Worm (Caenorhabditis elegans) whole organism, mixed stage, embryonic: ENCODE results near the gene dhs-18.

Experiments
- bed-3 ChIP-seq: fragments of 200-800 bp; sonication (Bioruptor generic); optimal IDR thresholded peaks from 3 replicates; lab custom pipeline; 2018; ENCODE audit warnings: mild to moderate bottlenecking, missing genetic modification characterization, moderate library complexity, missing compliant biosample characterization
- blmp-1 ChIP-seq: fragments of 150-350 bp; optimal IDR thresholded peaks from 2 replicates; lab custom pipeline; 2014; ENCODE audit warnings: missing biosample characterization, missing genetic modification characterization
- ceh-39 ChIP-seq: fragments of 150-350 bp; optimal IDR thresholded peaks from 2 replicates; lab custom pipeline; 2014; ENCODE audit warnings: missing biosample characterization, missing genetic modification characterization
- ceh-43 ChIP-seq: fragments of 200-800 bp; sonication (Bioruptor generic); optimal IDR thresholded peaks from 2 replicates; lab custom pipeline; 2018; ENCODE audit warnings: mild to moderate bottlenecking, missing genetic modification characterization, moderate library complexity, missing compliant biosample characterization
- ceh-83 ChIP-seq: fragments of 200-800 bp; sonication (Bioruptor generic); optimal IDR thresholded peaks from 2 replicates; lab custom pipeline; 2018; ENCODE audit warnings: mild to moderate bottlenecking, missing genetic modification characterization, missing compliant biosample characterization
- ces-1 ChIP-seq: fragments of 150-350 bp; optimal IDR thresholded peaks from 2 replicates; lab custom pipeline; 2014; ENCODE audit warnings: missing biosample characterization, missing genetic modification reagents, missing genetic modification characterization
- cnd-1 ChIP-seq: fragments of 200-800 bp; sonication (Bioruptor generic); optimal IDR thresholded peaks from 2 replicates; lab custom pipeline; 2018; ENCODE audit warnings: mild to moderate bottlenecking, missing genetic modification characterization, missing compliant biosample characterization
- drap-1 ChIP-seq: fragments of 200-800 bp; sonication (Bioruptor generic); optimal IDR thresholded peaks from 3 replicates; lab custom pipeline; 2018; ENCODE audit warnings: mild to moderate bottlenecking, missing genetic modification characterization, missing compliant biosample characterization
- elt-1 ChIP-seq: sonication (generic microtip); optimal IDR thresholded peaks from 2 replicates; lab custom pipeline; 2017; ENCODE audit warnings: missing genetic modification characterization, mild to moderate bottlenecking, missing compliant biosample characterization, antibody characterized with exemption, moderate library complexity, borderline replicate concordance; ENCODE audit not compliant: insufficient read depth
- elt-3 ChIP-seq: fragments of 150-350 bp; optimal IDR thresholded peaks from 2 replicates; lab custom pipeline; 2014; ENCODE audit warnings: missing biosample characterization, missing genetic modification characterization
- flh-1 ChIP-seq: fragments of 200-800 bp; sonication (Bioruptor generic); optimal IDR thresholded peaks from 2 replicates; lab custom pipeline; 2018; ENCODE audit warnings: mild to moderate bottlenecking, missing genetic modification characterization, moderate library complexity, missing compliant biosample characterization
- ham-2 ChIP-seq: fragments of 200-800 bp; sonication (Bioruptor generic); optimal IDR thresholded peaks from 2 replicates; lab custom pipeline; 2018; ENCODE audit warnings: mild to moderate bottlenecking, missing genetic modification characterization, missing compliant biosample characterization
- hlh-1 ChIP-seq: fragments of 150-350 bp; optimal IDR thresholded peaks from 2 replicates; lab custom pipeline; 2014; ENCODE audit warnings: missing biosample characterization, missing genetic modification reagents, missing genetic modification characterization
- lin-13 ChIP-seq: fragments of 150-350 bp; optimal IDR thresholded peaks from 2 replicates; lab custom pipeline; 2014; ENCODE audit warnings: missing biosample characterization, missing genetic modification characterization
- lin-32 ChIP-seq: fragments of 200-800 bp; sonication (Bioruptor generic); optimal IDR thresholded peaks from 2 replicates; lab custom pipeline; 2018; ENCODE audit warnings: mild to moderate bottlenecking, missing genetic modification characterization, missing compliant biosample characterization
- lsy-2 ChIP-seq: fragments of 150-350 bp; optimal IDR thresholded peaks from 2 replicates; lab custom pipeline; 2014; ENCODE audit warnings: missing biosample characterization, missing genetic modification characterization
- mep-1 ChIP-seq: fragments of 150-350 bp; optimal IDR thresholded peaks from 2 replicates; lab custom pipeline; 2017; ENCODE audit warnings: missing biosample characterization, missing genetic modification reagents, missing genetic modification characterization, inconsistent platforms
- mls-2 ChIP-seq: sonication (generic microtip); optimal IDR thresholded peaks from 2 replicates; lab custom pipeline; 2016; ENCODE audit warnings: mild to moderate bottlenecking, missing genetic modification characterization, moderate library complexity, missing compliant biosample characterization
- nhr-12 ChIP-seq: fragments of 150-350 bp; optimal IDR thresholded peaks from 2 replicates; lab custom pipeline; 2014; ENCODE audit warnings: missing biosample characterization, missing genetic modification characterization
- nhr-2 ChIP-seq: fragments of 150-350 bp; optimal IDR thresholded peaks from 2 replicates; lab custom pipeline; 2014; ENCODE audit warnings: missing biosample characterization, missing genetic modification characterization
- nhr-237 ChIP-seq: fragments of 150-350 bp; optimal IDR thresholded peaks from 2 replicates; lab custom pipeline; 2014; ENCODE audit warnings: missing biosample characterization, missing genetic modification characterization
- nhr-28 ChIP-seq: fragments of 150-350 bp; optimal IDR thresholded peaks from 2 replicates; lab custom pipeline; 2014; ENCODE audit warnings: missing biosample characterization, missing genetic modification characterization
- nhr-76 ChIP-seq: sonication (generic microtip); optimal IDR thresholded peaks from 2 replicates; lab custom pipeline; 2017; ENCODE audit warnings: missing biosample characterization, missing genetic modification characterization
- pha-4 ChIP-seq: fragments of 150-350 bp; optimal IDR thresholded peaks from 2 replicates; lab custom pipeline; 2018; ENCODE audit warnings: missing biosample characterization, missing genetic modification reagents, missing genetic modification characterization
- sem-2 ChIP-seq: fragments of 200-800 bp; sonication (Bioruptor generic); optimal IDR thresholded peaks from 2 replicates; lab custom pipeline; 2018; ENCODE audit warnings: mild to moderate bottlenecking, missing genetic modification characterization, missing compliant biosample characterization
- snpc-4 ChIP-seq: fragments of 150-350 bp; optimal IDR thresholded peaks from 2 replicates; lab custom pipeline; 2014; ENCODE audit warnings: missing biosample characterization, missing genetic modification characterization
- sptf-1 ChIP-seq: sonication (generic microtip); optimal IDR thresholded peaks from 2 replicates; lab custom pipeline; 2017; ENCODE audit warnings: mild to moderate bottlenecking, missing genetic modification characterization, moderate library complexity, missing compliant biosample characterization
- tbx-8 ChIP-seq: fragments of 200-800 bp; sonication (Bioruptor generic); optimal IDR thresholded peaks from 2 replicates; lab custom pipeline; 2018; ENCODE audit warnings: mild to moderate bottlenecking, missing genetic modification characterization, moderate library complexity, missing compliant biosample characterization
- unc-120 ChIP-seq: sonication (generic microtip); optimal IDR thresholded peaks from 2 replicates; lab custom pipeline; 2017; ENCODE audit warnings: missing genetic modification characterization, missing compliant biosample characterization; ENCODE audit not compliant: poor library complexity, severe bottlenecking
- unc-39 ChIP-seq: fragments of 150-350 bp; optimal IDR thresholded peaks from 2 replicates; lab custom pipeline; 2014; ENCODE audit warnings: missing biosample characterization, missing genetic modification characterization
- unc-62 ChIP-seq: fragments of 150-350 bp; optimal IDR thresholded peaks from 2 replicates; lab custom pipeline; 2014; ENCODE audit warnings: missing biosample characterization, missing genetic modification reagents, missing genetic modification characterization
- zip-8 ChIP-seq: fragments of 150-350 bp; optimal IDR thresholded peaks from 2 replicates; lab custom pipeline; 2014; ENCODE audit warnings: missing biosample characterization, missing genetic modification characterization
- ztf-11 ChIP-seq: fragments of 150-350 bp; optimal IDR thresholded peaks from 2 replicates; lab custom pipeline; 2014; ENCODE audit warnings: missing biosample characterization, missing genetic modification characterization

dhs-18 gene

DNA sequence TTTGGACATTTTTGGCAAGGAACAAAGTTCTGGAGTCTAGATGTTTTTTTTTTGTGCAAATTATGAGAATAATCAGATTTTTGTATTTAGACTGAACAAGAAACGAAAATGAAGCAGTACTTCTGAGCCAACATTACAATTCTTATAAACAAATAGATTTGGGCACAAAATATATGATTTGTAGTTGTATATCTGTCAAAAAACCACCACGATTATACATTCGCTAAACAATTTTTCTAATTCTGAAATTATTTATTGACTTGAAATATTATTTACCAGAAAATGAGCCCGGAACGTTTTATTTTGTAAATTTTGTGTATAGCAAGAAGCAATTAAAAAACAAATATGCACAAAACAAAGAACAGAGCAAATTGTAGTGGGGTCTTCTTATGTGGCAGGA lies 24.8 kb upstream of the dhs-18 start:
- TF ChIP-seq nhr-237 (tag; lab: Kevin White, UChicago) (no peak), unc-120 (tag; lab: Kevin White, UChicago) (no peak), pha-4 (no peak), cnd-1 (tag; lab: Kevin White, UChicago) (no peak), elt-3 (tag; lab: Kevin White, UChicago) (no peak), ceh-43 (no peak), lsy-2 (tag; lab: Kevin White, UChicago) (no peak), nhr-2 (tag; lab: Kevin White, UChicago) (no peak), unc-62 (no peak), flh-1 (GFP tag; lab: Kevin White, UChicago) (no peak), ztf-11 (no peak), mls-2 (tag; lab: Kevin White, UChicago) (no peak), elt-1 (tag; lab: Kevin White, UChicago) (no peak)

DNA sequence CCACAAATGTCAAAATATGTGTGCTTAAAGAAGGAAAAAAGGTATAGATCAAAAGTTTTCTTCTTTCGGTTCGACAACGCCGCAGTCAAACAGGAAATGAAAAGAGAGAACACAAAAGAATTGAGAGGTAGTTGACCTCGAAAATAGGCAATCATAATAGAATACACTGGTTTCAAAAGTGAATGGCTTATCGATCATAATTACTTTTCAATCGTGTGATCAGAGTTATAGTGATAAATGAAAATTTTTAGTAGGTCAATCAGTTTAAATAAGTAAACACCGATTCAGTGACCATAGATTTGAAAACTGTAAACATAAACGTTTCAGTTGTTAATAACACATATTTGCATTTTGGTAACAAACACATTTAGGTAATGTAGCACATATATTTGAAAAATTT lies 23.8 kb upstream of the dhs-18 start:
- TF ChIP-seq elt-3 (tag; lab: Kevin White, UChicago): no peak
- no peak for TF ChIP-seq ham-2 (GFP tag; lab: Kevin White, UChicago)
- no peak for TF ChIP-seq ceh-83 (GFP tag; lab: Kevin White, UChicago)
- no peak for TF ChIP-seq zip-8 (tag; lab: Kevin White, UChicago)
- TF ChIP-seq flh-1 (GFP tag; lab: Kevin White, UChicago): no peak
- no peak for TF ChIP-seq hlh-1 (tag; lab: Kevin White, UChicago)
- no peak for TF ChIP-seq nhr-237 (tag; lab: Kevin White, UChicago)
- TF ChIP-seq bed-3 (GFP tag; lab: Kevin White, UChicago): no peak
- no peak for TF ChIP-seq sem-2
- TF ChIP-seq drap-1: no peak
- no peak for TF ChIP-seq unc-120 (tag; lab: Kevin White, UChicago)

DNA sequence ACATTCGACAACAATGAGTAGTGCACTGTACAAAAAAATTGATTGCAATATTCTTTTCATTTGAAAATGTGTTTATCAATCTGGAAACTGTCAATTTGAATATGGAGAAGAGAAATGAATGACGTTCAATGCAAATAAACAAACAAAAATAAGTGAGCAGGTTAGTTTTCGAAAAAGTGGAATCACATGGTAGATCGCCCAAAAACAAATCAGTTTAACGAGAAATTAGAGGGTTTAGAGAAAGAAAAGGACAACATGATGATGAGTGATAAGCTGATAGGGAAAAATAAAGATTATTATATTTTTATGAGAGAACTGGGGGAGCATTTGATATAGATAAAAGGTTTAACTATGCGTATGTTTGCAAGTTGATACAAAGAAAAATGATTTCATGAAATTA lies 22.6 kb upstream of the dhs-18 start, which contains the start of gene T04C12.8:
T04C12.8 (minus strand) TSS at position 82 of the 400 bp plus-strand sequence.
- TF ChIP-seq nhr-2 (tag; lab: Kevin White, UChicago): no peak
- no peak for TF ChIP-seq hlh-1 (tag; lab: Kevin White, UChicago)
- no peak for TF ChIP-seq flh-1 (GFP tag; lab: Kevin White, UChicago)
- no peak for TF ChIP-seq unc-120 (tag; lab: Kevin White, UChicago)
- TF ChIP-seq ztf-11: no peak
- no peak for TF ChIP-seq elt-1 (tag; lab: Kevin White, UChicago)
- TF ChIP-seq lin-13 (tag; lab: Kevin White, UChicago): no peak
- no peak for TF ChIP-seq tbx-8 (GFP tag; lab: Kevin White, UChicago)
- TF ChIP-seq nhr-76 (tag; lab: Kevin White, UChicago): no peak
- TF ChIP-seq cnd-1 (tag; lab: Kevin White, UChicago): no peak
- no peak for TF ChIP-seq drap-1
- TF ChIP-seq nhr-28 (tag; lab: Kevin White, UChicago): no peak
- no peak for TF ChIP-seq unc-62
- TF ChIP-seq nhr-12 (tag; lab: Kevin White, UChicago): no peak
- no peak for TF ChIP-seq ceh-83 (GFP tag; lab: Kevin White, UChicago)
- no peak for TF ChIP-seq lsy-2 (tag; lab: Kevin White, UChicago)
- TF ChIP-seq mep-1 (tag; lab: Kevin White, UChicago): no peak
- TF ChIP-seq blmp-1 (tag; lab: Kevin White, UChicago): no peak

DNA sequence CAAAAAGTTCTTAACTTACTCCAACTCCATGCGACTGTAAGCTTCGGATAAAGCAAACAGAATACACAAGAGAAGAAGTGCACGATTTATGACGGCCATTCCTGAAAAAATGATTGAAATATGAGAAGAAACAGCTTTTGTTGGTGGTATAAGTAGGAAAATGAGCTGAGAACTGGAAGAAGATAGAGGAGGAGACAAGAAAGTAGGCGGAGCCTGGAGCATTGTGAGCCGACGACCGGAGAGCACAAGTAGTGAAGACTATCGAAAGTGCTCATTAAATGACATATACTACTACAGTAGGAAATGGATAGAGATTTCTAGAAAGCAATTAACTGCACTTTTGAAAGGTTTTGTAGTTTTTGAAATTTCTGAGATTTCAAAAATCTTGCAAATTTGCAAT lies 18.9 kb upstream of the dhs-18 start, which contains the start of gene nlp-80:
nlp-80 (minus strand) TSS at position 101 of the 400 bp plus-strand sequence.
- TF ChIP-seq lin-13 (tag; lab: Kevin White, UChicago) (no peak), ham-2 (GFP tag; lab: Kevin White, UChicago) (no peak), nhr-12 (tag; lab: Kevin White, UChicago) (no peak), nhr-2 (tag; lab: Kevin White, UChicago) (no peak)

DNA sequence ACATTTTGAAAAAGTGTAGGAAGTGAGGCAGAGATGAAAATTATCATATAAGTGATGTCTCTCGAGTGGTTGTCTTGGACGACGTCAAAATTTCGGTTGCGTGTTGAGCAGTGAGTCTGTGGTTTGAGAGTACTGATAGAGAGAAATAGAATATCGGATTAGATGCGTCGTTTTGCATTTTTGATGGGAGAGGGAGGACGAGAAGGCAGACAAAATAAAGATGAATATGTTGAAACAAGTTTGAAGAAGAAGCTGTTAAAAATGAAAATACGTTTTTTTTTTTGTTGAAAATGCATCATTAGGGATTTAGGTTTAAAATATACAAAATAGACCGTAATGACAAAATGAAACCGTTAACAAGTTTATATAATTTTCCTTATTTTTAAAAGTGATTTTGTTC lies 16.5 kb upstream of the dhs-18 start, which contains the start of gene T04C12.9:
T04C12.9 (minus strand) TSS at position 101 of the 400 bp plus-strand sequence.
- TF ChIP-seq ceh-39 (no peak), ces-1 (GFP tag; lab: Kevin White, UChicago) (no peak), elt-3 (tag; lab: Kevin White, UChicago) (no peak), snpc-4 (tag; lab: Kevin White, UChicago) (no peak), unc-39 (tag; lab: Kevin White, UChicago) (no peak), sem-2 (no peak), pha-4 (no peak), hlh-1 (tag; lab: Kevin White, UChicago) (no peak), ham-2 (GFP tag; lab: Kevin White, UChicago) (no peak), mls-2 (tag; lab: Kevin White, UChicago) (no peak), bed-3 (GFP tag; lab: Kevin White, UChicago) (no peak), nhr-237 (tag; lab: Kevin White, UChicago) (no peak), sptf-1 (tag; lab: Kevin White, UChicago) (no peak), lsy-2 (tag; lab: Kevin White, UChicago) (no peak), drap-1 (no peak), lin-32 (no peak), nhr-76 (tag; lab: Kevin White, UChicago) (no peak), mep-1 (tag; lab: Kevin White, UChicago) (no peak)
